Worm (Caenorhabditis elegans) whole organism, midembryonic: ENCODE measurements around the gene vrk-1.

Experiments
- T22C8.4 ChIP-seq: fragments of 200-800 bp; sonication (Bioruptor generic); IDR thresholded peaks from 2 replicates; pipeline ENCODE4 v1.3.6; 2022; ENCODE audit warnings: missing genetic modification characterization, missing compliant biosample characterization
- cog-1 ChIP-seq: sonication (generic microtip); optimal IDR thresholded peaks from 2 replicates; lab custom pipeline; 2016; ENCODE audit warnings: missing genetic modification characterization, missing compliant biosample characterization
- flt-1 ChIP-seq: fragments of 200-800 bp; sonication (Bioruptor generic); IDR thresholded peaks from 2 replicates; pipeline ENCODE4 v1.3.6; 2022; ENCODE audit warnings: missing genetic modification characterization, missing compliant biosample characterization
- klf-2 ChIP-seq: fragments of 200-800 bp; sonication (Bioruptor generic); conservative IDR thresholded peaks from 2 replicates; pipeline ENCODE4 v1.3.6; 2022; ENCODE audit warnings: missing genetic modification reagents, missing genetic modification characterization, missing compliant biosample characterization
- med-1 ChIP-seq: sonication (generic microtip); optimal IDR thresholded peaks from 2 replicates; lab custom pipeline; 2017; ENCODE audit warnings: missing genetic modification characterization, mild to moderate bottlenecking, missing compliant biosample characterization, antibody characterized with exemption, missing genetic modification reagents; ENCODE audit not compliant: insufficient read depth
- ref-1 ChIP-seq: fragments of 200-800 bp; sonication (Bioruptor generic); conservative IDR thresholded peaks from 2 replicates; pipeline ENCODE4 v1.3.6; 2022; ENCODE audit warnings: missing genetic modification reagents, missing genetic modification characterization, missing compliant biosample characterization
- tab-1 ChIP-seq: fragments of 200-800 bp; sonication (Bioruptor generic); IDR thresholded peaks from 2 replicates; pipeline ENCODE4 v1.3.6; 2022; ENCODE audit warnings: missing genetic modification characterization, missing compliant biosample characterization
- ztf-23 ChIP-seq: fragments of 200-800 bp; sonication (Bioruptor generic); IDR thresholded peaks from 2 replicates; pipeline ENCODE4 v1.3.6; 2022; ENCODE audit warnings: missing genetic modification reagents, missing genetic modification characterization, missing compliant biosample characterization
- ztf-29 ChIP-seq: fragments of 200-800 bp; sonication (Bioruptor generic); IDR thresholded peaks from 2 replicates; pipeline ENCODE4 v1.3.6; 2022; ENCODE audit warnings: missing genetic modification reagents, missing genetic modification characterization, missing compliant biosample characterization

Gene vrk-1

ce11 chrII:5933962-5934422 lies 12.2 kb downstream of the vrk-1 start:
- 0 out of 2 replicates have a peak, but pooled peaks have one; percentile 6 for TF ChIP-seq T22C8.4 (GFP tag; lab: Robert Waterston, UW)
- TF ChIP-seq flt-1 (GFP tag; lab: Robert Waterston, UW): no peak

- TF ChIP-seq cog-1: no peak
- TF ChIP-seq tab-1 (GFP tag; lab: Robert Waterston, UW): no peak
- TF ChIP-seq T22C8.4 (GFP tag; lab: Robert Waterston, UW): no peak
- no peak for TF ChIP-seq ref-1 (GFP tag; lab: Robert Waterston, UW)
- TF ChIP-seq flt-1 (GFP tag; lab: Robert Waterston, UW): no peak
- TF ChIP-seq ztf-29 (GFP tag; lab: Robert Waterston, UW): no peak
- TF ChIP-seq ztf-23 (GFP tag; lab: Robert Waterston, UW): no peak
Observed at ce11 chrII:5936009-5936408, 14.2 kb downstream of the vrk-1 start.

ce11 chrII:5940815-5941214 lies 19.0 kb downstream of the vrk-1 start, which contains the start of gene F28B12.6:
TSS of gene F28B12.6 (plus strand) at chrII:5940863.
- TF ChIP-seq tab-1 (GFP tag; lab: Robert Waterston, UW) (no peak), klf-2 (no peak), T22C8.4 (GFP tag; lab: Robert Waterston, UW) (no peak), cog-1 (no peak), flt-1 (GFP tag; lab: Robert Waterston, UW) (no peak), med-1 (GFP tag; lab: Kevin White, UChicago) (no peak), ref-1 (GFP tag; lab: Robert Waterston, UW) (no peak), ztf-29 (GFP tag; lab: Robert Waterston, UW) (no peak), ztf-23 (GFP tag; lab: Robert Waterston, UW) (no peak)

ce11 chrII:5942593-5942992 lies 20.8 kb downstream of the vrk-1 start, which contains the start of gene F28B12.1:
TSS of gene F28B12.1 (plus strand) at chrII:5942927.
- TF ChIP-seq ztf-23 (GFP tag; lab: Robert Waterston, UW) (0 out of 2 replicates have a peak, but pooled peaks have one; percentile 29), cog-1 (no peak), tab-1 (GFP tag; lab: Robert Waterston, UW) (no peak)

ce11 chrII:5944268-5944667 lies 22.5 kb downstream of the vrk-1 start, which contains the start of gene B0034.2:
TSS of gene B0034.2 (minus strand) at chrII:5944368.
- TF ChIP-seq tab-1 (GFP tag; lab: Robert Waterston, UW): no peak
- no peak for TF ChIP-seq ref-1 (GFP tag; lab: Robert Waterston, UW)
- TF ChIP-seq ztf-29 (GFP tag; lab: Robert Waterston, UW): no peak

ce11 chrII:5945818-5946217 lies 24.1 kb downstream of the vrk-1 start:
- TF ChIP-seq med-1 (GFP tag; lab: Kevin White, UChicago): no peak
- TF ChIP-seq ztf-23 (GFP tag; lab: Robert Waterston, UW): no peak
- TF ChIP-seq ztf-29 (GFP tag; lab: Robert Waterston, UW): no peak
- no peak for TF ChIP-seq ref-1 (GFP tag; lab: Robert Waterston, UW)
- TF ChIP-seq T22C8.4 (GFP tag; lab: Robert Waterston, UW): no peak
- TF ChIP-seq klf-2: no peak
- TF ChIP-seq tab-1 (GFP tag; lab: Robert Waterston, UW): no peak
- no peak for TF ChIP-seq flt-1 (GFP tag; lab: Robert Waterston, UW)

- no peak for TF ChIP-seq ztf-29 (GFP tag; lab: Robert Waterston, UW)
- TF ChIP-seq klf-2: no peak
- no peak for TF ChIP-seq cog-1
- no peak for TF ChIP-seq T22C8.4 (GFP tag; lab: Robert Waterston, UW)
- no peak for TF ChIP-seq med-1 (GFP tag; lab: Kevin White, UChicago)
- TF ChIP-seq tab-1 (GFP tag; lab: Robert Waterston, UW): no peak
- TF ChIP-seq ztf-23 (GFP tag; lab: Robert Waterston, UW): no peak
- TF ChIP-seq flt-1 (GFP tag; lab: Robert Waterston, UW): no peak
- no peak for TF ChIP-seq ref-1 (GFP tag; lab: Robert Waterston, UW)
Observed at ce11 chrII:5946438-5946837, 24.7 kb downstream of the vrk-1 start.

ce11 chrII:5948681-5949080 lies 26.9 kb downstream of the vrk-1 start:
- no peak for TF ChIP-seq ztf-29 (GFP tag; lab: Robert Waterston, UW)
- 0 out of 2 replicates have a peak, but pooled peaks have one; percentile 19 for TF ChIP-seq tab-1 (GFP tag; lab: Robert Waterston, UW)
- no peak for TF ChIP-seq klf-2

ce11 chrII:5950657-5951056 lies 28.9 kb downstream of the vrk-1 start:
- no peak for TF ChIP-seq tab-1 (GFP tag; lab: Robert Waterston, UW)
- TF ChIP-seq flt-1 (GFP tag; lab: Robert Waterston, UW): no peak
- TF ChIP-seq ztf-29 (GFP tag; lab: Robert Waterston, UW): no peak
- no peak for TF ChIP-seq med-1 (GFP tag; lab: Kevin White, UChicago)
- TF ChIP-seq cog-1: no peak
- TF ChIP-seq ref-1 (GFP tag; lab: Robert Waterston, UW): no peak
- TF ChIP-seq ztf-23 (GFP tag; lab: Robert Waterston, UW): no peak
- no peak for TF ChIP-seq klf-2
- TF ChIP-seq T22C8.4 (GFP tag; lab: Robert Waterston, UW): no peak

ce11 chrII:5951745-5952144 lies 30.0 kb downstream of the vrk-1 start:
- TF ChIP-seq T22C8.4 (GFP tag; lab: Robert Waterston, UW): no peak
- no peak for TF ChIP-seq tab-1 (GFP tag; lab: Robert Waterston, UW)
- no peak for TF ChIP-seq med-1 (GFP tag; lab: Kevin White, UChicago)
- no peak for TF ChIP-seq klf-2
- no peak for TF ChIP-seq cog-1

ce11 chrII:5952214-5952613 lies 30.4 kb downstream of the vrk-1 start:
- no peak for TF ChIP-seq tab-1 (GFP tag; lab: Robert Waterston, UW)
- TF ChIP-seq cog-1: no peak
- no peak for TF ChIP-seq ref-1 (GFP tag; lab: Robert Waterston, UW)
- no peak for TF ChIP-seq ztf-23 (GFP tag; lab: Robert Waterston, UW)
- no peak for TF ChIP-seq med-1 (GFP tag; lab: Kevin White, UChicago)
- no peak for TF ChIP-seq flt-1 (GFP tag; lab: Robert Waterston, UW)
